Worm (Caenorhabditis elegans): ENCODE results near the gene T28D6.4.

The T28D6.4 gene

DNA sequence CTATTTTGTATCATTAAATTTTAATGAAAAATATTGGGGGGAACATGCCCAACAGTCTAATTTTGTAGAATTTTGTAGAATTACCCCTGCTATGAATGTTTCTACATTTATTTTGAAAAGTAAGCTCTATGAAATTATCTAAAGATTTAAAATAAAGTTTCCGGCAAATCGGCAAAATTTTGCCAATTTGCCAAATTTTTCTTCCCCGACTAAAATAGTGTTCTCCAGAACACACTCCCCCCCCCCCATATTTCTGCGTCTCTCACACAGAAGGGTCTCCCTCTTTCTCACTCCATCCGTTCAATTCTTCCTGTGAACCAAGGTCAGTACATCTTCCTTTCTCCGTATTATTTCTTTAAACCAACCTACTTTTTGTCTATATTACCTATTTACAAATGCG, 44.8 kb downstream of the T28D6.4 start, which contains the start of gene Y47D3B.4:
Y47D3B.4 (plus strand) TSS at position 301 of the 400 bp plus-strand sequence.
- no peak for TF ChIP-seq npax-4 (tag; optimal IDR thresholded peaks at IDR 0.05)
- TF ChIP-seq nhr-11 (tag; optimal IDR thresholded peaks at IDR 0.05): no peak
- no peak for TF ChIP-seq dve-1 (tag; optimal IDR thresholded peaks at IDR 0.05)
- TF ChIP-seq ceh-18 (tag; optimal IDR thresholded peaks at IDR 0.05): no peak
- TF ChIP-seq eyg-1 (tag; optimal IDR thresholded peaks at IDR 0.05): no peak
- no peak for TF ChIP-seq unc-3 (GFP tag; conservative IDR thresholded peaks at IDR 0.05)
- no peak for TF ChIP-seq unc-3 (tag; optimal IDR thresholded peaks at IDR 0.05)
- no peak for TF ChIP-seq fkh-10 (GFP tag; optimal IDR thresholded peaks at IDR 0.05)
- TF ChIP-seq ceh-45 (GFP tag; IDR thresholded peaks at IDR 0.05): no peak
- no peak for TF ChIP-seq F13H6.1 (tag; optimal IDR thresholded peaks at IDR 0.05)
- TF ChIP-seq gmeb-2 (tag; optimal IDR thresholded peaks at IDR 0.05): no peak
- no peak for TF ChIP-seq hlh-15 (tag; optimal IDR thresholded peaks at IDR 0.05)
- no peak for TF ChIP-seq hlh-13 (GFP tag; optimal IDR thresholded peaks at IDR 0.05)
- TF ChIP-seq lin-11 (tag; optimal IDR thresholded peaks at IDR 0.05): no peak
- no peak for TF ChIP-seq ceh-14 (tag; optimal IDR thresholded peaks at IDR 0.05)
- TF ChIP-seq elt-2 (tag; optimal IDR thresholded peaks at IDR 0.05): no peak
- TF ChIP-seq ceh-9 (tag; optimal IDR thresholded peaks at IDR 0.05): no peak
- no peak for TF ChIP-seq hlh-30 (tag; optimal IDR thresholded peaks at IDR 0.05; ENCODE audit: insufficient read depth)
- TF ChIP-seq tbx-2 (tag; optimal IDR thresholded peaks at IDR 0.05): no peak
- no peak for TF ChIP-seq pha-4 (tag; optimal IDR thresholded peaks at IDR 0.05)
- no peak for TF ChIP-seq ttx-3 (tag; optimal IDR thresholded peaks at IDR 0.05)

DNA sequence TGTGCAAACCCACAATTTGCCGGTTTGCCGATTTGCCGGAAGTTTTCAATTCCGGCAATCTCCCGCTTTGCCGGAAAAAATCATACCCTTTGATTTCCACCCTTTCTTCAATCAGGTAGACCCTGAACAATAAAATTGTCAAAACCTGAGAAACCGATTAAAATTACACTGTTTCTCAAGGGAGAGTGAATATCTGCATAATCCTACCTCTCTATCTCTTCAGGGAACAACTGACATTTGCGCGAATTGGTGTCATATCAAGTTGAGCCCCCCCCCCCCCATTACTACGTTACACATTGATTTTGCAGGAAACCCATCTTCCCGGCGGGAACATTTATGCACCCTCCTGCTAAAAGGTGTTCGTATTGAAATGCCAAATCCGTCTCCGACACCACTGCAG, 50.1 kb downstream of the T28D6.4 start, which contains the start of gene twk-31:
twk-31 (plus strand) TSS at position 301 of the 400 bp plus-strand sequence.
- TF ChIP-seq unc-55 (GFP tag; optimal IDR thresholded peaks at IDR 0.05) (peak; percentile 31), ceh-18 (tag; optimal IDR thresholded peaks at IDR 0.05) (no peak)
